Worm (Caenorhabditis elegans) whole organism, L3 larva: ENCODE data around the gene irld-64.

Experiments used
- aly-2 ChIP-seq: fragments of 150-350 bp; optimal IDR thresholded peaks from 2 replicates; lab custom pipeline; 2014; ENCODE audit warnings: missing biosample characterization, missing genetic modification characterization
- ceh-82 ChIP-seq: fragments of 150-350 bp; optimal IDR thresholded peaks from 2 replicates; lab custom pipeline; 2014; ENCODE audit warnings: missing biosample characterization, missing genetic modification characterization
- daf-12 ChIP-seq: fragments of 150-350 bp; optimal IDR thresholded peaks from 2 replicates; lab custom pipeline; 2014; ENCODE audit warnings: missing biosample characterization, missing genetic modification reagents, missing genetic modification characterization
- fos-1 ChIP-seq: fragments of 150-350 bp; optimal IDR thresholded peaks from 2 replicates; lab custom pipeline; 2014; ENCODE audit warnings: missing biosample characterization, missing genetic modification characterization
- nfya-1 ChIP-seq: sonication (generic microtip); optimal IDR thresholded peaks from 2 replicates; lab custom pipeline; 2017; ENCODE audit warnings: missing genetic modification characterization, mild to moderate bottlenecking, missing compliant biosample characterization, antibody characterized with exemption, moderate library complexity; ENCODE audit not compliant: insufficient read depth
- nhr-237 ChIP-seq: fragments of 150-350 bp; optimal IDR thresholded peaks from 2 replicates; lab custom pipeline; 2014; ENCODE audit warnings: missing biosample characterization, missing genetic modification characterization
- nhr-28 ChIP-seq: fragments of 150-350 bp; optimal IDR thresholded peaks from 2 replicates; lab custom pipeline; 2014; ENCODE audit warnings: missing biosample characterization, missing genetic modification characterization
- pha-4 ChIP-seq: fragments of 150-350 bp; optimal IDR thresholded peaks from 2 replicates; lab custom pipeline; 2014; ENCODE audit warnings: missing biosample characterization, missing genetic modification reagents, missing genetic modification characterization
- skn-1 ChIP-seq: fragments of 150-350 bp; optimal IDR thresholded peaks from 2 replicates; lab custom pipeline; 2014; ENCODE audit warnings: missing biosample characterization, missing genetic modification characterization
- snpc-4 ChIP-seq: fragments of 150-350 bp; optimal IDR thresholded peaks from 2 replicates; lab custom pipeline; 2014; ENCODE audit warnings: missing biosample characterization, missing genetic modification characterization
- unc-62 ChIP-seq: fragments of 150-350 bp; sonication (generic microtip); optimal IDR thresholded peaks from 4 replicates; lab custom pipeline; 2014; ENCODE audit warnings: missing biosample characterization, missing genetic modification reagents, missing genetic modification characterization
- ztf-11 ChIP-seq: fragments of 150-350 bp; optimal IDR thresholded peaks from 2 replicates; lab custom pipeline; 2014; ENCODE audit warnings: missing biosample characterization, missing genetic modification characterization

DNA sequence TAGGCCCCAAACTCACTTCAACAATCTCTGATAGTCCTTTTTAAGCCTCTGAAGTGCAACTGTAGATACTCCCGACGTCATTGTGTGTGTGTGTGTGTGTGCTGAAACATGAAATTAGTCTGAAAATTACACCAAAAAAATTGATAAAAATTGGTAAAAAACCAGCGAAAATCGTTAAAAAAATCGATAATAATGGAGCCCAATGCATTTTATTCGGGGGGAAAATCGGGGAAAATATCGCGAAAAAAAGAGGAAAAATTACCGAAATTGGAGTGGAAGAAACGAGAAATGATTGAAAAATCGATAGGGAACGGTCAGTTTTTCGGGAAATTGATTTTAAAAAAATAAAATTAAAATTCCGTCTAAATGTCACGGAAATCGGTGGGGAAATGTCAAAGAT lies 30.2 kb downstream of the irld-64 start, which contains the start of gene ubc-26:
- TF ChIP-seq ceh-82 (no peak), fos-1 (tag; lab: Kevin White, UChicago) (no peak), nfya-1 (no peak), skn-1 (tag; lab: Kevin White, UChicago) (no peak), pha-4 (tag; lab: Kevin White, UChicago) (no peak), snpc-4 (no peak), nhr-28 (tag; lab: Kevin White, UChicago) (no peak), nhr-237 (tag; lab: Kevin White, UChicago) (no peak), aly-2 (no peak), daf-12 (no peak), ztf-11 (tag; lab: Kevin White, UChicago) (no peak), unc-62 (GFP tag; lab: Kevin White, UChicago) (no peak)
